Worm (Caenorhabditis elegans) whole organism, L3 larva: ENCODE results near the gene Y73B6BL.29.
A peak's percentile ranks its signal among the peaks of the same experiment; 100 is the strongest.

Experiments used
- R02D3.7 ChIP-seq: fragments of 150-350 bp; optimal IDR thresholded peaks from 2 replicates; lab custom pipeline; 2014; ENCODE audit warnings: missing biosample characterization, missing genetic modification characterization
- ZK546.5 ChIP-seq: sonication (generic microtip); optimal IDR thresholded peaks from 2 replicates; lab custom pipeline; 2017; ENCODE audit warnings: missing biosample characterization, missing genetic modification characterization
- ama-1 ChIP-seq: fragments of 150-350 bp; optimal IDR thresholded peaks from 2 replicates; lab custom pipeline; 2018
- ceh-16 ChIP-seq: sonication (generic microtip); optimal IDR thresholded peaks from 2 replicates; lab custom pipeline; 2017; ENCODE audit warnings: missing biosample characterization, missing genetic modification characterization
- ceh-28 ChIP-seq: fragments of 150-350 bp; optimal IDR thresholded peaks from 2 replicates; lab custom pipeline; 2014; ENCODE audit warnings: missing biosample characterization, missing genetic modification reagents, missing genetic modification characterization
- ceh-82 ChIP-seq: fragments of 150-350 bp; optimal IDR thresholded peaks from 2 replicates; lab custom pipeline; 2014; ENCODE audit warnings: missing biosample characterization, missing genetic modification characterization
- ceh-9 ChIP-seq: sonication (generic microtip); optimal IDR thresholded peaks from 2 replicates; lab custom pipeline; 2018; ENCODE audit warnings: missing biosample characterization, missing genetic modification characterization
- daf-12 ChIP-seq: fragments of 150-350 bp; optimal IDR thresholded peaks from 2 replicates; lab custom pipeline; 2014; ENCODE audit warnings: missing biosample characterization, missing genetic modification reagents, missing genetic modification characterization
- egl-5 ChIP-seq: fragments of 150-350 bp; optimal IDR thresholded peaks from 2 replicates; lab custom pipeline; 2017; ENCODE audit warnings: missing biosample characterization, missing genetic modification reagents, missing genetic modification characterization, inconsistent platforms
- elt-1 ChIP-seq: fragments of 150-350 bp; optimal IDR thresholded peaks from 2 replicates; lab custom pipeline; 2014; ENCODE audit warnings: missing biosample characterization, missing genetic modification characterization
- elt-2 ChIP-seq: sonication (generic microtip); optimal IDR thresholded peaks from 2 replicates; lab custom pipeline; 2016; ENCODE audit warnings: missing genetic modification reagents, mild to moderate bottlenecking, missing genetic modification characterization, missing compliant biosample characterization
- elt-3 ChIP-seq, 3 experiments: fragments of 150-350 bp in 1 of 3; sonication (generic microtip) in 2 of 3; optimal IDR thresholded peaks; 2 replicates in 2 of 3; 4 replicates in 1 of 3; lab custom pipeline; 2014 to 2017; ENCODE audit warnings: missing biosample characterization in 3 of 3, missing genetic modification characterization in 3 of 3
- eor-1 ChIP-seq, 2 experiments: fragments of 150-350 bp; optimal IDR thresholded peaks; 2 replicates each; lab custom pipeline; 2014 to 2018; ENCODE audit warnings: missing biosample characterization in 2 of 2, missing genetic modification characterization in 2 of 2
- fkh-10 ChIP-seq: sonication (generic microtip); optimal IDR thresholded peaks from 2 replicates; lab custom pipeline; 2017; ENCODE audit warnings: missing biosample characterization, missing genetic modification reagents, missing genetic modification characterization
- fos-1 ChIP-seq: fragments of 150-350 bp; optimal IDR thresholded peaks from 2 replicates; lab custom pipeline; 2014; ENCODE audit warnings: missing biosample characterization, missing genetic modification characterization
- hmg-11 ChIP-seq: sonication (generic microtip); optimal IDR thresholded peaks from 2 replicates; lab custom pipeline; 2016; ENCODE audit warnings: missing genetic modification characterization, missing compliant biosample characterization
- jun-1 ChIP-seq: fragments of 150-350 bp; optimal IDR thresholded peaks from 2 replicates; lab custom pipeline; 2014; ENCODE audit warnings: missing biosample characterization, missing genetic modification reagents, missing genetic modification characterization
- lin-15B ChIP-seq: fragments of 150-350 bp; optimal IDR thresholded peaks from 2 replicates; lab custom pipeline; 2014; ENCODE audit warnings: missing biosample characterization, missing genetic modification characterization
- lsy-12 ChIP-seq: sonication (generic microtip); optimal IDR thresholded peaks from 2 replicates; lab custom pipeline; 2016; ENCODE audit warnings: mild to moderate bottlenecking, missing genetic modification characterization, missing compliant biosample characterization
- mdl-1 ChIP-seq: fragments of 150-350 bp; optimal IDR thresholded peaks from 2 replicates; lab custom pipeline; 2014; ENCODE audit warnings: missing biosample characterization, missing genetic modification characterization
- mml-1 ChIP-seq: fragments of 150-350 bp; sonication (generic microtip); optimal IDR thresholded peaks from 3 replicates; lab custom pipeline; 2014; ENCODE audit warnings: missing biosample characterization, missing genetic modification characterization
- nfya-1 ChIP-seq: sonication (generic microtip); optimal IDR thresholded peaks from 2 replicates; lab custom pipeline; 2017; ENCODE audit warnings: missing genetic modification characterization, mild to moderate bottlenecking, missing compliant biosample characterization, antibody characterized with exemption, moderate library complexity; ENCODE audit not compliant: insufficient read depth
- nhr-12 ChIP-seq: fragments of 150-350 bp; optimal IDR thresholded peaks from 2 replicates; lab custom pipeline; 2014; ENCODE audit warnings: missing biosample characterization, missing genetic modification characterization
- nhr-23 ChIP-seq: fragments of 150-350 bp; optimal IDR thresholded peaks from 2 replicates; lab custom pipeline; 2014; ENCODE audit warnings: missing biosample characterization, missing genetic modification reagents, missing genetic modification characterization
- nhr-25 ChIP-seq: sonication (generic microtip); optimal IDR thresholded peaks from 2 replicates; lab custom pipeline; 2017; ENCODE audit warnings: missing biosample characterization, missing genetic modification characterization
- nhr-43 ChIP-seq: sonication (generic microtip); optimal IDR thresholded peaks from 2 replicates; lab custom pipeline; 2016; ENCODE audit warnings: mild to moderate bottlenecking, missing genetic modification characterization, missing compliant biosample characterization; ENCODE audit not compliant: poor library complexity, severe bottlenecking
- nhr-76 ChIP-seq: fragments of 150-350 bp; sonication (generic microtip); optimal IDR thresholded peaks from 5 replicates; lab custom pipeline; 2014; ENCODE audit warnings: missing biosample characterization, missing genetic modification characterization
- pha-4 ChIP-seq: fragments of 150-350 bp; optimal IDR thresholded peaks from 2 replicates; lab custom pipeline; 2014; ENCODE audit warnings: missing biosample characterization, missing genetic modification reagents, missing genetic modification characterization
- pqm-1 ChIP-seq: fragments of 150-350 bp; optimal IDR thresholded peaks from 2 replicates; lab custom pipeline; 2017; ENCODE audit warnings: missing biosample characterization, missing genetic modification characterization, inconsistent platforms
- skn-1 ChIP-seq: fragments of 150-350 bp; optimal IDR thresholded peaks from 2 replicates; lab custom pipeline; 2014; ENCODE audit warnings: missing biosample characterization, missing genetic modification characterization
- snpc-4 ChIP-seq: fragments of 150-350 bp; optimal IDR thresholded peaks from 2 replicates; lab custom pipeline; 2014; ENCODE audit warnings: missing biosample characterization, missing genetic modification characterization
- tbx-2 ChIP-seq: sonication (generic microtip); optimal IDR thresholded peaks from 2 replicates; lab custom pipeline; 2016; ENCODE audit warnings: mild to moderate bottlenecking, missing genetic modification characterization, missing compliant biosample characterization
- unc-39 ChIP-seq: sonication (generic microtip); optimal IDR thresholded peaks from 4 replicates; lab custom pipeline; 2017; ENCODE audit warnings: missing biosample characterization, missing genetic modification characterization
- unc-62 ChIP-seq: fragments of 150-350 bp; sonication (generic microtip); optimal IDR thresholded peaks from 4 replicates; lab custom pipeline; 2014; ENCODE audit warnings: missing biosample characterization, missing genetic modification reagents, missing genetic modification characterization

The Y73B6BL.29 gene

DNA sequence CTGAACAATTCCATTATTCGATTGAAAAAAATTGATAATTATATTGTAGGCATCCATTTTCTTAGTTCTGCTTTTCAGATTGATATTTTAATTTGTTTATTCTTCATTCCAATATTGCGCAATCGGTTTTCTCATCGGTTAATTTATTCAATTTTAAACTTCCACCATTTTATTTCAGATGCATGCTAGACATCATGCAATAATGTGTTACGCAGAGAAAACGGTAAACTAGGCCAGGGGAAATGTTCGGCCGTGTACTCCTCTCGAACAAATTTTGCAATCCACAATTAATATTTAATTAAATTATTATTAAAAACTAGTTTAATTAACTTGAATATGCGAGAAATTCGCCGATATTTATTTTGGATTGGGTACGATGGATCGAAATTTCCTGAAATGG, at the start of gene Y73B6BL.29:
Y73B6BL.29 (plus strand) TSS at position 263 of the 400 bp plus-strand sequence.
- TF ChIP-seq nfya-1 (peak; percentile 89), unc-39 (tag; lab: Kevin White, UChicago) (no peak), eor-1 (tag; optimal IDR thresholded peaks at IDR 0.05; lab: Kevin White, UChicago) (peak in 1 of 2 experiments; percentile 55), tbx-2 (tag; lab: Kevin White, UChicago) (peak; percentile 81), ceh-82 (tag; lab: Kevin White, UChicago) (peak; percentile 32), skn-1 (tag; lab: Kevin White, UChicago) (peak; percentile 85), lin-15B (tag; lab: Kevin White, UChicago) (peak; percentile 87), egl-5 (peak; percentile 21), snpc-4 (tag; lab: Kevin White, UChicago) (peak; percentile 90), fos-1 (tag; lab: Kevin White, UChicago) (no peak), pqm-1 (tag; lab: Kevin White, UChicago) (peak; percentile 15), ZK546.5 (tag; lab: Kevin White, UChicago) (peak; percentile 63), ceh-28 (tag; lab: Kevin White, UChicago) (peak; percentile 67), pha-4 (peak; percentile 93), hmg-11 (tag; lab: Kevin White, UChicago) (peak; percentile 51), elt-2 (tag; lab: Kevin White, UChicago) (peak; percentile 56), mdl-1 (tag; lab: Kevin White, UChicago) (peak; percentile 12), jun-1 (tag; lab: Kevin White, UChicago) (peak; percentile 66), fkh-10 (GFP tag; lab: Kevin White, UChicago) (peak; percentile 87), ceh-9 (no peak), lsy-12 (tag; lab: Kevin White, UChicago) (peak; percentile 84), nhr-12 (tag; lab: Kevin White, UChicago) (no peak), elt-3 (tag; optimal IDR thresholded peaks at IDR 0.05; lab: Kevin White, UChicago) (no peak), nhr-23 (tag; lab: Kevin White, UChicago) (peak; percentile 95), ama-1 (lab: Kevin White, UChicago) (no peak), nhr-25 (peak; percentile 72), R02D3.7 (tag; lab: Kevin White, UChicago) (peak; percentile 88), nhr-43 (tag; lab: Kevin White, UChicago) (peak; percentile 95)

DNA sequence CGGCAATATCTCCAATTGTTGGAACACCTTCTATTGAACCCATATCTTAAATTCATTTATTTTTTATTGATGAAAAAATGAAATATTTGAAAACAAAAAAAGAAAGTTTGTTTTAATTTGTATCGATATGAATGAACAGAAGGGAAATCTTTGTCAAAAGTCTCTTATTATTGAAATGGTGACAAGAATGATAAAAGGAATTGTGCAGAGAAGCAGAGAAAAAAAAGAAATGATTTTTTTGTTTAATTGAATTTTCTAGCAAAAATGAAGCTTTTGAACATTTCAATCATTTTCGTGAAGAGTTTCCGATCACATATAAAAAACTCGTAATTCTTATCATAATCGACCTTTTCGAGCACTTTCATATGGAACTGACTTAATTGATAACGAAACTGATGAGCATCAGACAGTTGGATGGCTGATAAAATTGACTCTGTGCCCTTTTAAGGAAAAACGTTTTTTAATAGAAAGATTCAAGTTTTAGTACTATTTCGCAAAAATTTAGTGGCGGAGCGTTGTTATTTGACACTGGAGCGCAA, 46.0 kb upstream of the Y73B6BL.29 start, which contains the start of the genes aat-4 and T13A10.1:
aat-4 (minus strand) TSS at position 51 of the 539 bp plus-strand sequence.
T13A10.1 (plus strand) TSS at position 411 of the 539 bp plus-strand sequence.
- no peak for TF ChIP-seq tbx-2 (tag; lab: Kevin White, UChicago)
- TF ChIP-seq pqm-1 (tag; lab: Kevin White, UChicago) = peak; percentile 60
- no peak for TF ChIP-seq eor-1 (tag; optimal IDR thresholded peaks at IDR 0.05; lab: Kevin White, UChicago)
- TF ChIP-seq elt-2 (tag; lab: Kevin White, UChicago) = peak; percentile 85
- TF ChIP-seq daf-12 (tag; lab: Kevin White, UChicago) = no peak
- TF ChIP-seq nhr-76 = no peak
- TF ChIP-seq mml-1 = no peak

DNA sequence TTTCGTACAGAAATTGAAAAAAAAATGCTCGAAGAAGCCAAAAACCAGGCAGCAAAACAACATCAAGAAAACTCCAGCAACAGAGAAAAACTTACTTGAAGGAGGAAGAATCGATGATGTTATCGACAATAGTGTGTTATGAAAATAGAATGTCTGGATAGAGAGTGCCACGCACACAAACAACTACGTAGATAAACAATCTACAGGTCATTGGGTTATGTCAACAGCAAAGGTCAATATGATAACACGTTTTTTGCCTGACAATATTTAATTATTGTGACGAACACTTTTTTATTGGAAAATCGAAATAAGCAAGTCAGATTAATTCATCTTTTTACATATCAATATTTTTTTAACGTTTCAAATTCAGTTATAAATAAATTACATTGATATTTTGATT, 42.3 kb upstream of the Y73B6BL.29 start, which contains the start of gene sams-5:
sams-5 (minus strand) TSS at position 131 of the 400 bp plus-strand sequence.
- TF ChIP-seq ceh-9 (no peak), pha-4 (peak; percentile 72)

DNA sequence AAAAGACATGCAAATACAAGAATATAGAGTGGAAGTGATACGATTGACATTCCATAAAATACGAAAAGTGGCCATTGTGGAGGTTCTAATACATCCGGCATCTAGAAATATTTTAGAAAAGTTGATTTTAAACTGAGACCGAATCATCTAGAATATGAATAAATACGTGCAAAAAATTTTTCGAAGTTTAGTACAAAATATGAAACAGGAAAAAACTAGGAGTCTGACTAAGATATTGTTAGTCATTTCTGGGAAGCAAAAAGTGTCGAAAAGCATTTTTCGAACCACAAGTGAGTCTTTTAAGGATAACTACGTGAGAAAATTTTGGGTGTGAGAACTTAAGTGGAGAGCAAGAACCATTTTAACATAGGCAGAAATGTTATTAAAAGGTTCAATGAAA, 39.6 kb upstream of the Y73B6BL.29 start, which contains the start of gene srv-32:
srv-32 (minus strand) TSS at position 101 of the 400 bp plus-strand sequence.
- TF ChIP-seq mdl-1 (tag; lab: Kevin White, UChicago) (no peak), unc-39 (tag; lab: Kevin White, UChicago) (no peak), nhr-25 (no peak)
- TF ChIP-seq, all 47 proteins: peak for 0

DNA sequence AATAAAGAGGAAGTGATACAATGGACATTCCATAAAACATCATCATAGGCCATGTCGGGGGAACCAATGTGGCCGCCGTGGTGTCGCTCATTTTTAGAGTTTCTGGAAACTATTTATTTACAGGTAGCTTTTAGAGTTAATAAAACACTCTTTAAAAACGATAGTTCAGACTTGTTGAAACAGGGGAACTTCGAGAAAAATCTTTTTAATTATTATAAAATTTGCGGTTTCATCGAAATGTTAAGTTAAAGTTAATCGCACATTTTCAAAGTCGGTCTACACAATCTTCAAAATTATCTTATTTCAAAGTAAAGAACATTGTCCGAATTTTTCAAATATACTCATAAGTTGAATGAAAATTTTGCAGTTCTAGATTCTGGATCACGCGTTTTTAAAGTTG, 37.5 kb upstream of the Y73B6BL.29 start, which contains the start of gene ops-1:
ops-1 (minus strand) TSS at position 101 of the 400 bp plus-strand sequence.
- TF ChIP-seq elt-1 (tag; lab: Kevin White, UChicago) = no peak
- TF ChIP-seq ceh-16 (tag; lab: Kevin White, UChicago) = no peak
- no peak for TF ChIP-seq nhr-23 (tag; lab: Kevin White, UChicago)
- TF ChIP-seq ama-1 (lab: Kevin White, UChicago) = no peak
- no peak for TF ChIP-seq skn-1 (tag; lab: Kevin White, UChicago)
- no peak for TF ChIP-seq jun-1 (tag; lab: Kevin White, UChicago)
- TF ChIP-seq unc-62 (GFP tag; lab: Kevin White, UChicago) = no peak
- TF ChIP-seq fos-1 (tag; lab: Kevin White, UChicago) = no peak
- TF ChIP-seq ceh-82 (tag; lab: Kevin White, UChicago) = no peak
- TF ChIP-seq snpc-4 (tag; lab: Kevin White, UChicago) = no peak
